Fruit fly (Drosophila melanogaster) whole organism, pupa: ENCODE data around the gene CG42692.

Experiments
- CG12605 ChIP-seq: fragments of 200-800 bp; sonication (Bioruptor generic); IDR thresholded peaks from 2 replicates; pipeline ENCODE4 v1.3.6; 2022; ENCODE audit warnings: missing biosample characterization, missing genetic modification characterization
- CG13204 ChIP-seq: fragments of 200-800 bp; sonication (Bioruptor generic); optimal IDR thresholded peaks from 2 replicates; lab custom pipeline; 2018; ENCODE audit warnings: missing biosample characterization, mild to moderate bottlenecking, missing genetic modification characterization, moderate library complexity
- CG14655 ChIP-seq: fragments of 200-800 bp; sonication (Bioruptor generic); optimal IDR thresholded peaks from 3 replicates; lab custom pipeline; 2017; ENCODE audit warnings: mild to moderate bottlenecking, missing biosample characterization, missing genetic modification reagents, missing genetic modification characterization
- CG15710 ChIP-seq: fragments of 200-800 bp; sonication (Bioruptor generic); optimal IDR thresholded peaks from 2 replicates; lab custom pipeline; 2018; ENCODE audit warnings: missing biosample characterization, mild to moderate bottlenecking, missing genetic modification characterization, moderate library complexity
- CG17806 ChIP-seq: fragments of 200-800 bp; sonication (Bioruptor generic); optimal IDR thresholded peaks from 2 replicates; lab custom pipeline; 2018; ENCODE audit warnings: missing biosample characterization, mild to moderate bottlenecking, missing genetic modification characterization, moderate library complexity
- CG34367 ChIP-seq: fragments of 200-800 bp; sonication (Bioruptor generic); optimal IDR thresholded peaks from 2 replicates; lab custom pipeline; 2018; ENCODE audit warnings: missing biosample characterization, mild to moderate bottlenecking, missing genetic modification characterization
- CG8159 ChIP-seq: fragments of 200-800 bp; sonication (Bioruptor generic); optimal IDR thresholded peaks from 3 replicates; lab custom pipeline; 2018; ENCODE audit warnings: missing biosample characterization, mild to moderate bottlenecking, missing genetic modification characterization, moderate library complexity
- Pif1B ChIP-seq: fragments of 200-800 bp; sonication (Bioruptor generic); optimal IDR thresholded peaks from 3 replicates; lab custom pipeline; 2016; ENCODE audit warnings: missing biosample characterization, missing genetic modification characterization
- rn ChIP-seq: fragments of 200-800 bp; sonication (Bioruptor generic); IDR thresholded peaks from 2 replicates; pipeline ENCODE4 v1.3.6; 2022; ENCODE audit warnings: missing biosample characterization, missing genetic modification characterization

- TF ChIP-seq CG12605 (GFP tag; lab: Robert Waterston, UW) (peak; percentile 68), Pif1B (GFP tag; lab: Kevin White, UChicago) (peak; percentile 80), CG8159 (tag; lab: Kevin White, UChicago) (peak; percentile 29), CG13204 (GFP tag; lab: Kevin White, UChicago) (peak; percentile 71), CG34367 (tag; lab: Kevin White, UChicago) (peak; percentile 69), rn (GFP tag; lab: Robert Waterston, UW) (peak; percentile 61), CG17806 (tag; lab: Kevin White, UChicago) (peak; percentile 13), CG15710 (tag; lab: Kevin White, UChicago) (peak; percentile 44), CG14655 (GFP tag; lab: Kevin White, UChicago) (peak; percentile 73)
Measured at dm6 chr2L:14024051-14024745, 16.3 kb downstream of the CG42692 start.
